Fruit fly (Drosophila melanogaster) whole organism, embryonic: Measurements from ENCODE around the gene pix.

Experiments used
- Antp ChIP-seq: fragments of 200-800 bp; sonication (Bioruptor generic); optimal IDR thresholded peaks from 3 replicates; lab custom pipeline; 2016; ENCODE audit warnings: missing biosample characterization, missing genetic modification characterization
- Blimp-1 ChIP-seq: fragments of 200-800 bp; sonication (Bioruptor generic); optimal IDR thresholded peaks from 3 replicates; lab custom pipeline; 2018; ENCODE audit warnings: missing biosample characterization, missing genetic modification characterization, mild to moderate bottlenecking, moderate library complexity, missing genetic modification reagents
- BtbVII ChIP-seq: fragments of 200-800 bp; sonication (Bioruptor generic); optimal IDR thresholded peaks from 3 replicates; lab custom pipeline; 2017; ENCODE audit warnings: missing biosample characterization, mild to moderate bottlenecking, missing genetic modification characterization
- CG1024 ChIP-seq: fragments of 200-800 bp; sonication (Bioruptor generic); IDR thresholded peaks from 2 replicates; pipeline ENCODE4 v1.3.6; 2022; ENCODE audit warnings: missing biosample characterization, missing genetic modification characterization
- CG10565 ChIP-seq: fragments of 200-800 bp; sonication (Bioruptor generic); optimal IDR thresholded peaks from 3 replicates; lab custom pipeline; 2016; ENCODE audit warnings: missing biosample characterization, mild to moderate bottlenecking, missing genetic modification characterization
- CG10959 ChIP-seq: fragments of 200-800 bp; sonication (Bioruptor generic); IDR thresholded peaks from 2 replicates; pipeline ENCODE4 v1.3.6; 2022; ENCODE audit warnings: missing biosample characterization, missing genetic modification characterization
- CG11695 ChIP-seq: fragments of 200-800 bp; sonication (Bioruptor generic); IDR thresholded peaks from 3 replicates; pipeline ENCODE4 v1.3.6; 2022; ENCODE audit warnings: missing biosample characterization, missing genetic modification characterization
- CG11723 ChIP-seq: fragments of 200-800 bp; sonication (Bioruptor generic); optimal IDR thresholded peaks from 2 replicates; lab custom pipeline; 2017; ENCODE audit warnings: missing biosample characterization, mild to moderate bottlenecking, missing genetic modification characterization
- CG12236 ChIP-seq: fragments of 200-800 bp; sonication (Bioruptor generic); optimal IDR thresholded peaks from 2 replicates; lab custom pipeline; 2016; ENCODE audit warnings: missing biosample characterization, missing genetic modification characterization
- CG12659 ChIP-seq: fragments of 200-800 bp; sonication (Bioruptor generic); optimal IDR thresholded peaks from 3 replicates; lab custom pipeline; 2017; ENCODE audit warnings: mild to moderate bottlenecking, missing biosample characterization, missing genetic modification reagents, missing genetic modification characterization
- CG13894 ChIP-seq: fragments of 200-800 bp; sonication (Bioruptor generic); optimal IDR thresholded peaks from 3 replicates; lab custom pipeline; 2018; ENCODE audit warnings: missing biosample characterization, mild to moderate bottlenecking, missing genetic modification characterization, moderate library complexity
- CG14860 ChIP-seq: fragments of 200-800 bp; sonication (Bioruptor generic); IDR thresholded peaks from 3 replicates; pipeline ENCODE4 v1.3.6; 2022; ENCODE audit warnings: missing biosample characterization, missing genetic modification characterization; ENCODE audit not compliant: partially characterized antibody
- CG1647 ChIP-seq: fragments of 200-800 bp; sonication (Bioruptor generic); optimal IDR thresholded peaks from 3 replicates; lab custom pipeline; 2016; ENCODE audit warnings: missing biosample characterization, missing genetic modification characterization
- CG18764 ChIP-seq: fragments of 200-800 bp; sonication (Bioruptor generic); optimal IDR thresholded peaks from 3 replicates; lab custom pipeline; 2016; ENCODE audit warnings: missing biosample characterization, missing genetic modification characterization
- CG3065 ChIP-seq: fragments of 200-800 bp; sonication (Bioruptor generic); optimal IDR thresholded peaks from 2 replicates; lab custom pipeline; 2016; ENCODE audit warnings: missing biosample characterization, missing genetic modification characterization
- CG33557 ChIP-seq: fragments of 200-800 bp; sonication (Bioruptor generic); optimal IDR thresholded peaks from 2 replicates; lab custom pipeline; 2019; ENCODE audit warnings: missing biosample characterization, mild to moderate bottlenecking, missing genetic modification characterization, moderate library complexity
- CG34376 ChIP-seq: fragments of 200-800 bp; sonication (Bioruptor generic); optimal IDR thresholded peaks from 2 replicates; lab custom pipeline; 2018; ENCODE audit warnings: missing biosample characterization, mild to moderate bottlenecking, missing genetic modification characterization
- CG3726 ChIP-seq: fragments of 200-800 bp; sonication (Bioruptor generic); IDR thresholded peaks from 3 replicates; pipeline ENCODE4, ENCODE4 v1.3.6; 2022; ENCODE audit warnings: missing biosample characterization, missing genetic modification characterization
- CG4424 ChIP-seq: fragments of 200-800 bp; sonication (Bioruptor generic); optimal IDR thresholded peaks from 3 replicates; lab custom pipeline; 2016; ENCODE audit warnings: missing biosample characterization, missing genetic modification characterization
- CG4617 ChIP-seq: fragments of 200-800 bp; sonication (Bioruptor generic); optimal IDR thresholded peaks from 3 replicates; lab custom pipeline; 2016; ENCODE audit warnings: missing biosample characterization, missing genetic modification characterization, borderline replicate concordance
- CG6765 ChIP-seq: fragments of 200-800 bp; sonication (Bioruptor generic); optimal IDR thresholded peaks from 3 replicates; lab custom pipeline; 2017; ENCODE audit warnings: missing biosample characterization, mild to moderate bottlenecking, missing genetic modification characterization
- CG7556 ChIP-seq: fragments of 200-800 bp; sonication (Bioruptor generic); optimal IDR thresholded peaks from 2 replicates; lab custom pipeline; 2017; ENCODE audit warnings: missing biosample characterization, mild to moderate bottlenecking, missing genetic modification characterization
- CG7928 ChIP-seq: fragments of 200-800 bp; sonication (Bioruptor generic); optimal IDR thresholded peaks from 2 replicates; lab custom pipeline; 2017; ENCODE audit warnings: missing biosample characterization, mild to moderate bottlenecking, missing genetic modification characterization
- CG8290 ChIP-seq, 3 experiments: fragments of 200-800 bp; sonication (Bioruptor generic); optimal IDR thresholded peaks; 2 replicates each; lab custom pipeline; 2016 to 2019; ENCODE audit warnings: missing biosample characterization in 3 of 3, missing genetic modification characterization in 3 of 3, mild to moderate bottlenecking in 2 of 3, moderate library complexity in 1 of 3
- Chrac-16 ChIP-seq: fragments of 200-800 bp; sonication (Bioruptor generic); optimal IDR thresholded peaks from 3 replicates; lab custom pipeline; 2016; ENCODE audit warnings: missing biosample characterization, missing genetic modification characterization
- Dad ChIP-seq: fragments of 200-800 bp; sonication (Bioruptor generic); optimal IDR thresholded peaks from 3 replicates; lab custom pipeline; 2016; ENCODE audit warnings: missing biosample characterization, missing genetic modification characterization
- Dip2 ChIP-seq: fragments of 200-800 bp; sonication (Bioruptor generic); IDR thresholded peaks from 2 replicates; pipeline ENCODE4 v1.3.6; 2022; ENCODE audit warnings: missing biosample characterization, missing genetic modification characterization
- Hey ChIP-seq: fragments of 200-800 bp; sonication (Bioruptor generic); optimal IDR thresholded peaks from 3 replicates; lab custom pipeline; 2018; ENCODE audit warnings: missing biosample characterization, mild to moderate bottlenecking, missing genetic modification characterization
- Hr39 ChIP-seq: fragments of >200 bp; optimal IDR thresholded peaks from 2 replicates; lab custom pipeline; 2017
- Hr51 ChIP-seq, 2 experiments: fragments of 200-800 bp; sonication (Bioruptor generic); optimal IDR thresholded peaks; 2 replicates in 1 of 2; 3 replicates in 1 of 2; lab custom pipeline; 2016 to 2018; ENCODE audit warnings: missing biosample characterization in 2 of 2, missing genetic modification characterization in 2 of 2, mild to moderate bottlenecking in 1 of 2, moderate library complexity in 1 of 2
- Hr78 ChIP-seq, 2 experiments: fragments of 200-800 bp in 1 of 2; fragments of >200 bp in 1 of 2; sonication (Bioruptor generic) in 1 of 2; optimal IDR thresholded peaks; 2 replicates each; lab custom pipeline; 2017 to 2019; ENCODE audit warnings: missing biosample characterization in 2 of 2, missing genetic modification characterization in 2 of 2, mild to moderate bottlenecking in 1 of 2, moderate library complexity in 1 of 2
- Optix ChIP-seq: fragments of 200-800 bp; sonication (Bioruptor generic); IDR thresholded peaks from 3 replicates; pipeline ENCODE4 v1.3.6; 2022; ENCODE audit warnings: missing biosample characterization, missing genetic modification characterization
- Six4 ChIP-seq: fragments of 200-800 bp; sonication (Bioruptor generic); optimal IDR thresholded peaks from 2 replicates; lab custom pipeline; 2016; ENCODE audit warnings: missing biosample characterization, missing genetic modification characterization
- Stat92E ChIP-seq, 3 experiments: fragments of >200 bp in 2 of 3; fragments of 200-800 bp in 1 of 3; sonication (Bioruptor generic) in 1 of 3; optimal IDR thresholded peaks; 2 replicates each; lab custom pipeline; 2017 to 2019; ENCODE audit warnings: missing biosample characterization in 3 of 3, missing genetic modification characterization in 3 of 3, mild to moderate bottlenecking in 1 of 3, moderate library complexity in 1 of 3
- amos ChIP-seq: fragments of 200-800 bp; sonication (Bioruptor generic); IDR thresholded peaks from 2 replicates; pipeline ENCODE4 v1.3.6; 2022; ENCODE audit warnings: missing biosample characterization, missing genetic modification characterization; ENCODE audit not compliant: partially characterized antibody
- dan ChIP-seq: fragments of 200-800 bp; sonication (Bioruptor generic); IDR thresholded peaks from 2 replicates; pipeline ENCODE4 v1.3.6; 2022; ENCODE audit warnings: missing biosample characterization, missing genetic modification characterization
- dmrt99B ChIP-seq: fragments of 200-800 bp; sonication (Bioruptor generic); optimal IDR thresholded peaks from 2 replicates; lab custom pipeline; 2018; ENCODE audit warnings: missing biosample characterization, mild to moderate bottlenecking, missing genetic modification characterization, moderate library complexity
- esg ChIP-seq: fragments of 200-800 bp; sonication (Bioruptor generic); conservative IDR thresholded peaks from 2 replicates; pipeline ENCODE4 v1.3.6; 2022; ENCODE audit warnings: missing biosample characterization, missing genetic modification characterization
- eve ChIP-seq, 2 experiments: fragments of >200 bp; optimal IDR thresholded peaks; 2 replicates each; lab custom pipeline; 2017; ENCODE audit warnings: missing biosample characterization in 2 of 2, missing genetic modification characterization in 2 of 2
- gfzf ChIP-seq: fragments of 200-800 bp; sonication (Bioruptor generic); optimal IDR thresholded peaks from 2 replicates; lab custom pipeline; 2016; ENCODE audit warnings: missing biosample characterization, mild to moderate bottlenecking, missing genetic modification characterization, moderate library complexity
- grn ChIP-seq: fragments of 200-800 bp; sonication (Bioruptor generic); optimal IDR thresholded peaks from 3 replicates; lab custom pipeline; 2017; ENCODE audit warnings: missing biosample characterization, missing genetic modification characterization
- lab ChIP-seq: fragments of 200-800 bp; sonication (Bioruptor generic); optimal IDR thresholded peaks from 3 replicates; lab custom pipeline; 2017; ENCODE audit warnings: missing biosample characterization, missing genetic modification characterization, mild to moderate bottlenecking, moderate library complexity, missing genetic modification reagents
- lmd ChIP-seq: fragments of 200-800 bp; sonication (Bioruptor generic); IDR thresholded peaks from 2 replicates; pipeline ENCODE4 v1.3.6; 2022; ENCODE audit warnings: missing biosample characterization, missing genetic modification characterization
- maf-S ChIP-seq: fragments of 200-800 bp; sonication (Bioruptor generic); optimal IDR thresholded peaks from 2 replicates; lab custom pipeline; 2016; ENCODE audit warnings: missing biosample characterization, missing genetic modification characterization
- pb ChIP-seq: fragments of 200-800 bp; sonication (Bioruptor generic); optimal IDR thresholded peaks from 3 replicates; lab custom pipeline; 2016; ENCODE audit warnings: missing biosample characterization, missing genetic modification characterization
- sens-2 ChIP-seq: fragments of 200-800 bp; sonication (Bioruptor generic); IDR thresholded peaks from 2 replicates; pipeline ENCODE4 v1.3.6; 2022; ENCODE audit warnings: missing biosample characterization, missing genetic modification characterization
- sr ChIP-seq: fragments of 200-800 bp; sonication (Bioruptor generic); IDR thresholded peaks from 3 replicates; pipeline ENCODE4 v1.3.6; 2022; ENCODE audit warnings: missing biosample characterization, missing genetic modification characterization
- ssp ChIP-seq: fragments of 200-800 bp; sonication (Bioruptor generic); IDR thresholded peaks from 2 replicates; pipeline ENCODE4 v1.3.6; 2022; ENCODE audit warnings: missing biosample characterization, missing genetic modification characterization
- trem ChIP-seq: fragments of 200-800 bp; optimal IDR thresholded peaks from 3 replicates; lab custom pipeline; 2019; ENCODE audit warnings: missing biosample characterization, mild to moderate bottlenecking, missing genetic modification characterization, moderate library complexity
- vfl ChIP-seq: fragments of 200-800 bp; sonication (Bioruptor generic); optimal IDR thresholded peaks from 2 replicates; lab custom pipeline; 2016; ENCODE audit warnings: missing biosample characterization, missing genetic modification characterization
- yki ChIP-seq: fragments of >200 bp; optimal IDR thresholded peaks from 3 replicates; lab custom pipeline; 2018

pix gene

DNA sequence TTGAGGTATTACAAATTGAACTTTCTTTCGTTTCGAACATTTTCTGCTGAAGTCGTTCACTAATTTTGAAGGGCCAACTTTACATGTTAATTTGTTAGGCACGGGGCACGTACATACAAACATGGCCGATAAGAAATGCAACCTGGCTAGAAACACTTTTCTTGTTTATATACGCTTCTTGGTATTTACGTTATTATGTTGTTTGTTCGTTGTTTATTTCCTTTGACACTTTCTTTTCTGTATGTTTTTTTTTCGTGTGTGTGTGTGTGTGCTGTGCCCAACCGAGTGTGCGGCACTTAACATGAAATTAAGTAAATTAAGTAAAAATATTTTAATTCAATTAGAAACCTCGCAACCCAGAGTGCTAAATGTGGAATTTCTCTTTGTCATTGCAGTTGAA lies 48.9 kb downstream of the pix start (continued):
- TF ChIP-seq CG10959 (GFP tag; lab: Robert Waterston, UW) (no peak), CG4424 (no peak), CG3065 (GFP tag; lab: Kevin White, UChicago) (no peak), Hr78 (GFP tag; optimal IDR thresholded peaks at IDR 0.05; lab: Kevin White, UChicago) (no peak), eve (GFP tag; optimal IDR thresholded peaks at IDR 0.05; lab: Kevin White, UChicago) (peak in 1 of 2 experiments; percentile 24), maf-S (GFP tag; lab: Kevin White, UChicago) (no peak), CG14860 (GFP tag; lab: Robert Waterston, UW) (no peak), sr (no peak), gfzf (no peak), CG1024 (GFP tag; lab: Robert Waterston, UW) (peak; percentile 38; the same call in 1 of the 2 replicates), esg (no peak), CG11723 (GFP tag; lab: Kevin White, UChicago) (peak; percentile 2), amos (GFP tag; lab: Robert Waterston, UW) (no peak), CG10565 (no peak), trem (tag; lab: Kevin White, UChicago) (no peak), yki (lab: Kevin White, UChicago) (no peak), CG11695 (GFP tag; lab: Robert Waterston, UW) (no peak), ssp (GFP tag; lab: Robert Waterston, UW) (no peak), CG34376 (GFP tag; lab: Kevin White, UChicago) (no peak), Chrac-16 (GFP tag; lab: Kevin White, UChicago) (no peak), pb (GFP tag; lab: Kevin White, UChicago) (no peak), Stat92E (GFP tag; optimal IDR thresholded peaks at IDR 0.05; lab: Kevin White, UChicago) (peak in 1 of 3 experiments; percentile 47), Hr39 (lab: Kevin White, UChicago) (no peak), CG8290 (GFP tag; optimal IDR thresholded peaks at IDR 0.05; lab: Kevin White, UChicago) (peak; percentile 12), CG8290 (tag; optimal IDR thresholded peaks at IDR 0.05; lab: Kevin White, UChicago) (peak in 1 of 2 experiments; percentile 1), CG13894 (tag; lab: Kevin White, UChicago) (no peak), Optix (GFP tag; lab: Robert Waterston, UW) (0 out of 3 replicates have a peak, but pooled peaks have one; percentile 13), CG3726 (no peak), Dip2 (GFP tag; lab: Robert Waterston, UW) (no peak), Antp (GFP tag; lab: Kevin White, UChicago) (no peak), vfl (GFP tag; lab: Kevin White, UChicago) (no peak), CG12659 (peak; percentile 3), BtbVII (GFP tag; lab: Kevin White, UChicago) (no peak), Six4 (no peak), lmd (no peak), lab (peak; percentile 39), CG7556 (peak; percentile 10), CG12236 (GFP tag; lab: Kevin White, UChicago) (peak; percentile 21), Dad (no peak), CG4617 (GFP tag; lab: Kevin White, UChicago) (no peak), CG7928 (GFP tag; lab: Kevin White, UChicago) (no peak), dmrt99B (tag; lab: Kevin White, UChicago) (peak; percentile 12), grn (GFP tag; lab: Kevin White, UChicago) (peak; percentile 22), CG18764 (GFP tag; lab: Kevin White, UChicago) (no peak), sens-2 (GFP tag; lab: Robert Waterston, UW) (no peak), CG33557 (GFP tag; lab: Kevin White, UChicago) (peak; percentile 63), Hr51 (GFP tag; optimal IDR thresholded peaks at IDR 0.05; lab: Kevin White, UChicago) (no peak), Blimp-1 (GFP tag; lab: Kevin White, UChicago) (peak; percentile 94), CG1647 (peak; percentile 2), Hey (tag; lab: Kevin White, UChicago) (no peak), dan (GFP tag; lab: Robert Waterston, UW) (no peak), CG6765 (no peak)
